Worm (Caenorhabditis elegans): ENCODE measurements around the gene H03A11.2.

- TF ChIP-seq F39B2.1 (GFP tag; IDR thresholded peaks at IDR 0.05) (no peak), rec-8 (tag; optimal IDR thresholded peaks at IDR 0.05) (no peak), snpc-1.3 (tag; optimal IDR thresholded peaks at IDR 0.05; ENCODE audit: insufficient read depth) (no peak), attf-3 (GFP tag; conservative IDR thresholded peaks at IDR 0.05) (no peak), lsy-27 (tag; optimal IDR thresholded peaks at IDR 0.05; ENCODE audit: borderline replicate concordance, insufficient read depth) (no peak), madf-8 (GFP tag; conservative IDR thresholded peaks at IDR 0.05) (no peak), efl-1 (GFP tag; optimal IDR thresholded peaks at IDR 0.05) (no peak), F22D6.2 (tag; optimal IDR thresholded peaks at IDR 0.05) (no peak), F57A8.1 (GFP tag; optimal IDR thresholded peaks at IDR 0.05) (no peak), ztf-28 (GFP tag; IDR thresholded peaks at IDR 0.05) (no peak), unc-62 (GFP tag; optimal IDR thresholded peaks at IDR 0.05) (no peak), Y67H2A.10 (GFP tag; conservative IDR thresholded peaks at IDR 0.05) (no peak)
These were observed 33.7 kb upstream of the H03A11.2 start for ce11 chrX:15264149-15264548.

Data from whole organism, young adult.